Fruit fly (Drosophila melanogaster) whole organism, embryonic: ENCODE results near the gene Root.

ENCODE experiments used
- ATbp ChIP-seq: fragments of 200-800 bp; sonication (Bioruptor generic); optimal IDR thresholded peaks from 2 replicates; lab custom pipeline; 2017; ENCODE audit warnings: missing biosample characterization, mild to moderate bottlenecking, missing genetic modification characterization, missing genetic modification reagents
- Asciz ChIP-seq: fragments of 200-800 bp; sonication (Bioruptor generic); optimal IDR thresholded peaks from 2 replicates; lab custom pipeline; 2017; ENCODE audit warnings: missing biosample characterization, mild to moderate bottlenecking, missing genetic modification characterization, missing genetic modification reagents
- B-H2 ChIP-seq: fragments of 200-800 bp; sonication (Bioruptor generic); optimal IDR thresholded peaks from 2 replicates; lab custom pipeline; 2018; ENCODE audit warnings: missing biosample characterization, mild to moderate bottlenecking, missing genetic modification characterization
- CG11456 ChIP-seq: fragments of 200-800 bp; sonication (Bioruptor generic); IDR thresholded peaks from 3 replicates; pipeline ENCODE4 v1.3.6; 2022; ENCODE audit warnings: missing biosample characterization, missing genetic modification characterization
- CG11560 ChIP-seq: fragments of 200-800 bp; sonication (Bioruptor generic); IDR thresholded peaks from 3 replicates; pipeline ENCODE4 v1.3.6; 2022; ENCODE audit warnings: missing biosample characterization, missing genetic modification characterization
- CG11696 ChIP-seq: fragments of 200-800 bp; sonication (Bioruptor generic); IDR thresholded peaks from 2 replicates; pipeline ENCODE4 v1.3.6; 2022; ENCODE audit warnings: missing biosample characterization, missing genetic modification characterization
- CG11723 ChIP-seq: fragments of 200-800 bp; sonication (Bioruptor generic); optimal IDR thresholded peaks from 2 replicates; lab custom pipeline; 2017; ENCODE audit warnings: missing biosample characterization, mild to moderate bottlenecking, missing genetic modification characterization
- CG12104 ChIP-seq: fragments of 200-800 bp; sonication (Bioruptor generic); optimal IDR thresholded peaks from 3 replicates; lab custom pipeline; 2016; ENCODE audit warnings: missing biosample characterization, missing genetic modification characterization
- CG15073 ChIP-seq: fragments of 200-800 bp; sonication (Bioruptor generic); optimal IDR thresholded peaks from 2 replicates; lab custom pipeline; 2016; ENCODE audit warnings: missing biosample characterization, missing genetic modification characterization
- CG16863 ChIP-seq: fragments of 200-800 bp; sonication (Bioruptor generic); optimal IDR thresholded peaks from 3 replicates; lab custom pipeline; 2016; ENCODE audit warnings: missing biosample characterization, missing genetic modification characterization
- CG17328 ChIP-seq: fragments of 200-800 bp; sonication (Bioruptor generic); IDR thresholded peaks from 2 replicates; pipeline ENCODE4 v1.3.6; 2022; ENCODE audit warnings: missing biosample characterization, missing genetic modification characterization
- CG2875 ChIP-seq: fragments of 200-800 bp; sonication (Bioruptor generic); optimal IDR thresholded peaks from 2 replicates; lab custom pipeline; 2017; ENCODE audit warnings: missing biosample characterization, mild to moderate bottlenecking, missing genetic modification characterization, missing genetic modification reagents
- CG31388 ChIP-seq: fragments of 200-800 bp; sonication (Bioruptor generic); optimal IDR thresholded peaks from 2 replicates; lab custom pipeline; 2016; ENCODE audit warnings: missing biosample characterization, missing genetic modification characterization
- CG3163 ChIP-seq: fragments of 200-800 bp; sonication (Bioruptor generic); optimal IDR thresholded peaks from 3 replicates; lab custom pipeline; 2016; ENCODE audit warnings: missing biosample characterization, missing genetic modification characterization
- CG3838 ChIP-seq: fragments of 200-800 bp; sonication (Bioruptor generic); optimal IDR thresholded peaks from 3 replicates; lab custom pipeline; 2016; ENCODE audit warnings: missing biosample characterization, missing genetic modification characterization
- CG3847 ChIP-seq: fragments of 200-800 bp; sonication (Bioruptor generic); IDR thresholded peaks from 2 replicates; pipeline ENCODE4 v1.3.6; 2022; ENCODE audit warnings: missing biosample characterization, missing genetic modification characterization
- CG3995 ChIP-seq: fragments of 200-800 bp; sonication (Bioruptor generic); optimal IDR thresholded peaks from 3 replicates; lab custom pipeline; 2016; ENCODE audit warnings: missing biosample characterization, missing genetic modification characterization
- CG4404 ChIP-seq: fragments of 200-800 bp; sonication (Bioruptor generic); IDR thresholded peaks from 2 replicates; pipeline ENCODE4 v1.3.6; 2022; ENCODE audit warnings: missing biosample characterization, missing genetic modification characterization
- CG4820 ChIP-seq: fragments of 200-800 bp; sonication (Bioruptor generic); optimal IDR thresholded peaks from 3 replicates; lab custom pipeline; 2016; ENCODE audit warnings: missing biosample characterization, missing genetic modification characterization
- CG6654 ChIP-seq: fragments of 200-800 bp; sonication (Bioruptor generic); optimal IDR thresholded peaks from 2 replicates; lab custom pipeline; 2017; ENCODE audit warnings: missing biosample characterization, mild to moderate bottlenecking, missing genetic modification characterization
- CG7745 ChIP-seq: fragments of 200-800 bp; sonication (Bioruptor generic); optimal IDR thresholded peaks from 2 replicates; lab custom pipeline; 2018; ENCODE audit warnings: missing biosample characterization, mild to moderate bottlenecking, missing genetic modification characterization, moderate library complexity
- CG7963 ChIP-seq: fragments of 200-800 bp; sonication (Bioruptor generic); IDR thresholded peaks from 3 replicates; pipeline ENCODE4 v1.3.6; 2022; ENCODE audit warnings: missing biosample characterization, missing genetic modification characterization; ENCODE audit not compliant: partially characterized antibody
- CG8765 ChIP-seq: fragments of 200-800 bp; sonication (Bioruptor generic); IDR thresholded peaks from 2 replicates; pipeline ENCODE4 v1.3.6; 2022; ENCODE audit warnings: missing biosample characterization, missing genetic modification characterization
- CG9727 ChIP-seq: fragments of 200-800 bp; sonication (Bioruptor generic); optimal IDR thresholded peaks from 3 replicates; lab custom pipeline; 2017; ENCODE audit warnings: missing biosample characterization, mild to moderate bottlenecking, missing genetic modification characterization
- Ets65A ChIP-seq: fragments of 200-800 bp; sonication (Bioruptor generic); peaks from one replicate; lab custom pipeline; 2016; ENCODE audit warnings: missing biosample characterization, missing genetic modification characterization
- Gsc ChIP-seq: fragments of 200-800 bp; sonication (Bioruptor generic); IDR thresholded peaks from 2 replicates; pipeline ENCODE4 v1.3.6; 2022; ENCODE audit warnings: missing biosample characterization, missing genetic modification characterization
- Hand ChIP-seq: fragments of 200-800 bp; sonication (Bioruptor generic); optimal IDR thresholded peaks from 2 replicates; lab custom pipeline; 2017; ENCODE audit warnings: mild to moderate bottlenecking, missing biosample characterization, missing genetic modification reagents, missing genetic modification characterization
- Hmx ChIP-seq: fragments of 200-800 bp; sonication (Bioruptor generic); optimal IDR thresholded peaks from 2 replicates; lab custom pipeline; 2016; ENCODE audit warnings: missing biosample characterization, missing genetic modification characterization
- Kr ChIP-seq: fragments of 200-800 bp; sonication (Bioruptor generic); optimal IDR thresholded peaks from 2 replicates; lab custom pipeline; 2017; ENCODE audit warnings: missing biosample characterization, mild to moderate bottlenecking, missing genetic modification characterization
- NFAT ChIP-seq: fragments of 200-800 bp; sonication (Bioruptor generic); IDR thresholded peaks from 2 replicates; pipeline ENCODE4 v1.3.6; 2022; ENCODE audit warnings: missing biosample characterization, missing genetic modification characterization
- Nf-YC ChIP-seq: fragments of 200-800 bp; optimal IDR thresholded peaks from 3 replicates; lab custom pipeline; 2019; ENCODE audit warnings: missing biosample characterization, mild to moderate bottlenecking, missing genetic modification characterization, moderate library complexity
- Scr ChIP-seq: fragments of 200-800 bp; sonication (Bioruptor generic); IDR thresholded peaks from 2 replicates; pipeline ENCODE4 v1.3.6; 2022; ENCODE audit warnings: missing biosample characterization, missing genetic modification characterization; ENCODE audit not compliant: partially characterized antibody
- Stat92E ChIP-seq, 3 experiments: fragments of >200 bp in 2 of 3; fragments of 200-800 bp in 1 of 3; sonication (Bioruptor generic) in 1 of 3; optimal IDR thresholded peaks; 2 replicates each; lab custom pipeline; 2017 to 2019; ENCODE audit warnings: missing biosample characterization in 3 of 3, missing genetic modification characterization in 3 of 3, mild to moderate bottlenecking in 1 of 3, moderate library complexity in 1 of 3
- br ChIP-seq: fragments of >200 bp; optimal IDR thresholded peaks from 2 replicates; lab custom pipeline; 2017
- chinmo ChIP-seq: fragments of 200-800 bp; sonication (Bioruptor generic); IDR thresholded peaks from 4 replicates; pipeline ENCODE4 v1.3.6; 2022; ENCODE audit warnings: missing biosample characterization, missing genetic modification characterization; ENCODE audit not compliant: partially characterized antibody
- croc ChIP-seq: fragments of 200-800 bp; sonication (Bioruptor generic); conservative IDR thresholded peaks from 3 replicates; pipeline ENCODE4 v1.3.6; 2022; ENCODE audit warnings: missing biosample characterization, missing genetic modification characterization
- danr ChIP-seq: fragments of 200-800 bp; sonication (Bioruptor generic); IDR thresholded peaks from 2 replicates; pipeline ENCODE4 v1.3.6; 2022; ENCODE audit warnings: missing biosample characterization, missing genetic modification characterization
- fd64A ChIP-seq: fragments of 200-800 bp; sonication (Bioruptor generic); optimal IDR thresholded peaks from 3 replicates; lab custom pipeline; 2018; ENCODE audit warnings: missing biosample characterization, mild to moderate bottlenecking, missing genetic modification characterization
- fru ChIP-seq: fragments of >200 bp; optimal IDR thresholded peaks from 2 replicates; lab custom pipeline; 2017
- inv ChIP-seq: fragments of 200-800 bp; sonication (Bioruptor generic); IDR thresholded peaks from 2 replicates; pipeline ENCODE4 v1.3.6; 2022; ENCODE audit warnings: missing biosample characterization, missing genetic modification characterization; ENCODE audit not compliant: partially characterized antibody
- kni ChIP-seq: fragments of 200-800 bp; sonication (Bioruptor generic); optimal IDR thresholded peaks from 3 replicates; lab custom pipeline; 2017; ENCODE audit warnings: mild to moderate bottlenecking, missing biosample characterization, missing genetic modification reagents, missing genetic modification characterization
- mirr ChIP-seq: fragments of 200-800 bp; sonication (Bioruptor generic); optimal IDR thresholded peaks from 3 replicates; lab custom pipeline; 2018; ENCODE audit warnings: missing biosample characterization, mild to moderate bottlenecking, missing genetic modification characterization
- nerfin-2 ChIP-seq: fragments of 200-800 bp; sonication (Bioruptor generic); IDR thresholded peaks from 2 replicates; pipeline ENCODE4 v1.3.6; 2022; ENCODE audit warnings: missing biosample characterization, missing genetic modification characterization; ENCODE audit not compliant: partially characterized antibody
- nmo ChIP-seq: fragments of 200-800 bp; sonication (Bioruptor generic); optimal IDR thresholded peaks from 2 replicates; lab custom pipeline; 2018; ENCODE audit warnings: missing biosample characterization, mild to moderate bottlenecking, missing genetic modification characterization, moderate library complexity
- p53 ChIP-seq: fragments of 200-800 bp; sonication (Bioruptor generic); optimal IDR thresholded peaks from 2 replicates; lab custom pipeline; 2016; ENCODE audit warnings: missing biosample characterization, missing genetic modification characterization
- peb ChIP-seq: fragments of 200-800 bp; sonication (Bioruptor generic); IDR thresholded peaks from 2 replicates; pipeline ENCODE4 v1.3.6; 2022; ENCODE audit warnings: missing biosample characterization, missing genetic modification characterization
- pita ChIP-seq: fragments of 200-800 bp; sonication (Bioruptor generic); optimal IDR thresholded peaks from 2 replicates; lab custom pipeline; 2017; ENCODE audit warnings: missing biosample characterization, mild to moderate bottlenecking, missing genetic modification characterization
- pros ChIP-seq: fragments of 200-800 bp; sonication (Bioruptor generic); optimal IDR thresholded peaks from 3 replicates; lab custom pipeline; 2019; ENCODE audit warnings: missing biosample characterization, mild to moderate bottlenecking, missing genetic modification characterization, moderate library complexity
- psq ChIP-seq: fragments of 200-800 bp; sonication (Bioruptor generic); optimal IDR thresholded peaks from 2 replicates; lab custom pipeline; 2017; ENCODE audit warnings: missing biosample characterization, missing genetic modification characterization
- row ChIP-seq: fragments of 200-800 bp; sonication (Bioruptor generic); IDR thresholded peaks from 3 replicates; pipeline ENCODE4 v1.3.6; 2022; ENCODE audit warnings: missing biosample characterization, missing genetic modification characterization
- slp2 ChIP-seq: fragments of 200-800 bp; sonication (Bioruptor generic); optimal IDR thresholded peaks from 2 replicates; lab custom pipeline; 2016; ENCODE audit warnings: missing biosample characterization, missing genetic modification characterization
- tin ChIP-seq: fragments of 200-800 bp; sonication (Bioruptor generic); optimal IDR thresholded peaks from 3 replicates; lab custom pipeline; 2016; ENCODE audit warnings: missing biosample characterization, missing genetic modification characterization

Root gene

dm6 chr3R:24169362-24169761 is 56.3 kb downstream of the Root start, which contains the start of gene CG5510 (continued):
- peak; percentile 96 for TF ChIP-seq Ets65A
- peak; percentile 76 for TF ChIP-seq nmo (GFP tag; lab: Kevin White, UChicago)
- TF ChIP-seq CG8765, result peak; percentile 7; the same call in 1 of the 2 replicates
- TF ChIP-seq fd64A (GFP tag; lab: Kevin White, UChicago), result no peak
- TF ChIP-seq Stat92E (GFP tag; optimal IDR thresholded peaks at IDR 0.05; lab: Kevin White, UChicago), result peak in 1 of 3 experiments; percentile 42
- no peak for TF ChIP-seq br (lab: Kevin White, UChicago)
- no peak for TF ChIP-seq CG12104 (GFP tag; lab: Kevin White, UChicago)
- TF ChIP-seq CG11696 (GFP tag; lab: Robert Waterston, UW), result no peak
- peak; percentile 66; the same call in 2 of the 3 replicates for TF ChIP-seq CG11456
- TF ChIP-seq nerfin-2 (GFP tag; lab: Robert Waterston, UW), result peak; percentile 98
- TF ChIP-seq slp2 (GFP tag; lab: Kevin White, UChicago), result no peak
- no peak for TF ChIP-seq CG16863 (GFP tag; lab: Kevin White, UChicago)
- TF ChIP-seq CG3838 (GFP tag; lab: Kevin White, UChicago), result no peak
- TF ChIP-seq pita, result no peak
- TF ChIP-seq B-H2 (GFP tag; lab: Kevin White, UChicago), result peak; percentile 59
- no peak for TF ChIP-seq croc (GFP tag; lab: Robert Waterston, UW)
- TF ChIP-seq fru, result no peak
- TF ChIP-seq Kr (GFP tag; lab: Kevin White, UChicago), result no peak
- TF ChIP-seq Hmx (GFP tag; lab: Kevin White, UChicago), result no peak
- no peak for TF ChIP-seq CG4820 (GFP tag; lab: Kevin White, UChicago)
- no peak for TF ChIP-seq CG9727 (GFP tag; lab: Kevin White, UChicago)
- no peak for TF ChIP-seq psq (GFP tag; lab: Kevin White, UChicago)
- peak; percentile 30 for TF ChIP-seq mirr
- no peak for TF ChIP-seq CG15073 (GFP tag; lab: Kevin White, UChicago)
- TF ChIP-seq CG6654, result no peak
- peak; percentile 98 for TF ChIP-seq CG7963 (GFP tag; lab: Robert Waterston, UW)
- TF ChIP-seq tin (GFP tag; lab: Kevin White, UChicago), result peak; percentile 66
- no peak for TF ChIP-seq CG7745 (tag; lab: Kevin White, UChicago)
- peak; percentile 100 for TF ChIP-seq CG3995 (GFP tag; lab: Kevin White, UChicago)
- TF ChIP-seq chinmo (GFP tag; lab: Robert Waterston, UW), result peak; percentile 98
- TF ChIP-seq CG2875 (GFP tag; lab: Kevin White, UChicago), result no peak
- TF ChIP-seq CG3163, result peak; percentile 45
- TF ChIP-seq kni (GFP tag; lab: Kevin White, UChicago), result no peak
- no peak for TF ChIP-seq danr (GFP tag; lab: Robert Waterston, UW)
- TF ChIP-seq Gsc, result no peak
- peak; percentile 95 for TF ChIP-seq inv (GFP tag; lab: Robert Waterston, UW)
- no peak for TF ChIP-seq ATbp (GFP tag; lab: Kevin White, UChicago)
- peak; percentile 83 for TF ChIP-seq row (GFP tag; lab: Robert Waterston, UW)
- peak; percentile 83 for TF ChIP-seq NFAT (GFP tag; lab: Robert Waterston, UW)
- TF ChIP-seq CG17328, result no peak
- TF ChIP-seq CG11723 (GFP tag; lab: Kevin White, UChicago), result no peak
- TF ChIP-seq CG3847 (GFP tag; lab: Robert Waterston, UW), result peak; percentile 54
- no peak; the same call in 1 of the 2 replicates for TF ChIP-seq CG4404 (GFP tag; lab: Robert Waterston, UW)
- TF ChIP-seq Hand (GFP tag; lab: Kevin White, UChicago), result no peak
- no peak for TF ChIP-seq CG31388 (GFP tag; lab: Kevin White, UChicago)
- peak; percentile 96 for TF ChIP-seq Scr (GFP tag; lab: Robert Waterston, UW)
- no peak for TF ChIP-seq Asciz (GFP tag; lab: Kevin White, UChicago)
- peak; percentile 61 for TF ChIP-seq Nf-YC (tag; lab: Kevin White, UChicago)
- TF ChIP-seq CG11560 (tag; lab: Robert Waterston, UW), result no peak
- TF ChIP-seq pros (GFP tag; lab: Kevin White, UChicago), result no peak
- TF ChIP-seq peb (GFP tag; lab: Robert Waterston, UW), result 0 out of 2 replicates have a peak, but pooled peaks have one; percentile 11
- TF ChIP-seq p53 (GFP tag; lab: Kevin White, UChicago), result peak; percentile 23
